Worm (Caenorhabditis elegans) whole organism, L4 larva: ENCODE measurements around the gene sri-2.
"Not testable (repeated sequence)": the region's sequence is repeated elsewhere in the genome, so short reads cannot be mapped to it uniquely, and the experiment has no call there.

Experiments used
- F26F4.8 ChIP-seq: fragments of 200-800 bp; sonication (Bioruptor generic); conservative IDR thresholded peaks from 2 replicates; pipeline ENCODE4 v1.3.6; 2022; ENCODE audit warnings: missing genetic modification characterization, missing compliant biosample characterization
- Y48G9A.11 ChIP-seq: fragments of 200-800 bp; sonication (Bioruptor generic); IDR thresholded peaks from 2 replicates; pipeline ENCODE4 v1.3.6; 2022; ENCODE audit warnings: missing genetic modification reagents, missing genetic modification characterization, missing compliant biosample characterization
- Y5F2A.4 ChIP-seq: fragments of 200-800 bp; sonication (Bioruptor generic); optimal IDR thresholded peaks from 2 replicates; lab custom pipeline; 2018; ENCODE audit warnings: mild to moderate bottlenecking, missing genetic modification characterization, missing compliant biosample characterization
- ZK546.5 ChIP-seq, 2 experiments: sonication (generic microtip); optimal IDR thresholded peaks; 2 replicates each; lab custom pipeline; 2017; ENCODE audit warnings: missing biosample characterization in 2 of 2, missing genetic modification characterization in 2 of 2
- aly-2 ChIP-seq: sonication (generic microtip); optimal IDR thresholded peaks from 2 replicates; lab custom pipeline; 2018; ENCODE audit warnings: missing biosample characterization, missing genetic modification characterization
- ceh-20 ChIP-seq: fragments of 200-800 bp; sonication (Bioruptor generic); IDR thresholded peaks from 2 replicates; pipeline ENCODE4 v1.3.6; 2022; ENCODE audit warnings: missing genetic modification reagents, missing genetic modification characterization, missing compliant biosample characterization
- ceh-32 ChIP-seq: sonication (generic microtip); optimal IDR thresholded peaks from 2 replicates; lab custom pipeline; 2016; ENCODE audit warnings: mild to moderate bottlenecking, missing genetic modification characterization, missing compliant biosample characterization; ENCODE audit not compliant: poor library complexity
- ctbp-1 ChIP-seq: fragments of 200-800 bp; sonication (Bioruptor generic); IDR thresholded peaks from 2 replicates; pipeline ENCODE4 v1.3.6; 2022; ENCODE audit warnings: missing genetic modification reagents, missing genetic modification characterization, missing compliant biosample characterization
- daf-16 ChIP-seq, 3 experiments: sonication (generic microtip); optimal IDR thresholded peaks; 2 replicates each; lab custom pipeline; 2016 to 2017; ENCODE audit warnings: missing genetic modification characterization in 3 of 3, missing genetic modification reagents in 3 of 3, mild to moderate bottlenecking in 2 of 3, missing compliant biosample characterization in 2 of 3, missing biosample characterization in 1 of 3, moderate library complexity in 1 of 3
- daf-19 ChIP-seq: fragments of 200-800 bp; sonication (Bioruptor generic); conservative IDR thresholded peaks from 2 replicates; pipeline ENCODE4 v1.3.6; 2022; ENCODE audit warnings: missing genetic modification characterization, missing compliant biosample characterization
- dmd-6 ChIP-seq: fragments of 200-800 bp; sonication (Bioruptor generic); IDR thresholded peaks from 2 replicates; pipeline ENCODE4 v1.3.6; 2022; ENCODE audit warnings: missing genetic modification reagents, missing genetic modification characterization, missing compliant biosample characterization
- fos-1 ChIP-seq: fragments of 150-350 bp; optimal IDR thresholded peaks from 2 replicates; lab custom pipeline; 2014; ENCODE audit warnings: missing biosample characterization, missing genetic modification characterization
- gei-8 ChIP-seq: fragments of 200-800 bp; sonication (Bioruptor generic); optimal IDR thresholded peaks from 2 replicates; lab custom pipeline; 2018; ENCODE audit warnings: mild to moderate bottlenecking, missing genetic modification characterization, missing compliant biosample characterization
- lin-29 ChIP-seq: fragments of 200-800 bp; sonication (Bioruptor generic); IDR thresholded peaks from 2 replicates; pipeline ENCODE4 v1.3.6; 2022; ENCODE audit warnings: missing genetic modification reagents, missing genetic modification characterization, missing compliant biosample characterization
- lin-38 ChIP-seq: fragments of 200-800 bp; sonication (Bioruptor generic); IDR thresholded peaks from 2 replicates; pipeline ENCODE4 v1.3.6; 2022; ENCODE audit warnings: missing genetic modification reagents, missing genetic modification characterization, missing compliant biosample characterization
- madf-9 ChIP-seq: fragments of 200-800 bp; sonication (Bioruptor generic); conservative IDR thresholded peaks from 2 replicates; pipeline ENCODE4 v1.3.6; 2022; ENCODE audit warnings: missing genetic modification reagents, missing genetic modification characterization, missing compliant biosample characterization
- mxl-3 ChIP-seq: fragments of 200-800 bp; sonication (Bioruptor generic); optimal IDR thresholded peaks from 2 replicates; lab custom pipeline; 2018; ENCODE audit warnings: mild to moderate bottlenecking, missing genetic modification characterization, missing compliant biosample characterization
- nhr-28 ChIP-seq: fragments of 150-350 bp; optimal IDR thresholded peaks from 2 replicates; lab custom pipeline; 2014; ENCODE audit warnings: missing biosample characterization, missing genetic modification characterization
- nhr-41 ChIP-seq: fragments of 200-800 bp; sonication (Bioruptor generic); IDR thresholded peaks from 2 replicates; pipeline ENCODE4 v1.3.6; 2022; ENCODE audit warnings: missing genetic modification reagents, missing genetic modification characterization, missing compliant biosample characterization
- nhr-77 ChIP-seq: fragments of 150-350 bp; optimal IDR thresholded peaks from 2 replicates; lab custom pipeline; 2014; ENCODE audit warnings: missing biosample characterization, missing genetic modification characterization
- pha-4 ChIP-seq, 2 experiments: fragments of 150-350 bp in 1 of 2; fragments of 200-800 bp in 1 of 2; sonication (Bioruptor generic) in 1 of 2; IDR thresholded peaks in 1 of 2; optimal IDR thresholded peaks in 1 of 2; 2 replicates each; pipeline versions ENCODE4 v1.3.6 to Lab custom; 2014 to 2022; ENCODE audit warnings: missing genetic modification characterization in 2 of 2, missing genetic modification reagents in 2 of 2, missing biosample characterization in 1 of 2, missing compliant biosample characterization in 1 of 2
- php-3 ChIP-seq: fragments of 200-800 bp; sonication (Bioruptor generic); IDR thresholded peaks from 2 replicates; pipeline ENCODE4 v1.3.6; 2022; ENCODE audit warnings: missing genetic modification reagents, missing genetic modification characterization, missing compliant biosample characterization
- pqm-1 ChIP-seq: sonication (generic microtip); optimal IDR thresholded peaks from 2 replicates; lab custom pipeline; 2017; ENCODE audit warnings: missing biosample characterization, missing genetic modification characterization
- saeg-2 ChIP-seq: fragments of 200-800 bp; sonication (Bioruptor generic); IDR thresholded peaks from 2 replicates; pipeline ENCODE4 v1.3.6; 2022; ENCODE audit warnings: missing genetic modification reagents, missing genetic modification characterization, missing compliant biosample characterization
- skn-1 ChIP-seq: fragments of 150-350 bp; optimal IDR thresholded peaks from 2 replicates; lab custom pipeline; 2014; ENCODE audit warnings: missing biosample characterization, missing genetic modification characterization
- snpc-4 ChIP-seq: fragments of 150-350 bp; optimal IDR thresholded peaks from 2 replicates; lab custom pipeline; 2014; ENCODE audit warnings: missing biosample characterization, missing genetic modification characterization
- spr-1 ChIP-seq: sonication (generic microtip); optimal IDR thresholded peaks from 2 replicates; lab custom pipeline; 2016; ENCODE audit warnings: mild to moderate bottlenecking, missing genetic modification characterization, missing compliant biosample characterization
- tra-1 ChIP-seq: fragments of 200-800 bp; sonication (Bioruptor generic); IDR thresholded peaks from 2 replicates; pipeline ENCODE4 v1.3.6; 2022; ENCODE audit warnings: missing genetic modification reagents, missing genetic modification characterization, missing compliant biosample characterization
- unc-62 ChIP-seq, 3 experiments: fragments of 150-350 bp in 1 of 3; sonication (generic microtip); optimal IDR thresholded peaks in 2 of 3; peaks in 1 of 3; 1 replicate in 1 of 3; 2 replicates in 2 of 3; lab custom pipeline; 2014 to 2017; ENCODE audit warnings: missing biosample characterization in 3 of 3, missing genetic modification characterization in 3 of 3, missing genetic modification reagents in 3 of 3, missing genotype in 1 of 3
- zfp-2 ChIP-seq: sonication (generic microtip); optimal IDR thresholded peaks from 2 replicates; lab custom pipeline; 2016; ENCODE audit warnings: mild to moderate bottlenecking, missing genetic modification characterization, missing compliant biosample characterization
- zfp-3 ChIP-seq: fragments of 200-800 bp; sonication (Bioruptor generic); conservative IDR thresholded peaks from 2 replicates; pipeline ENCODE4 v1.3.6; 2022; ENCODE audit warnings: missing genetic modification reagents, missing genetic modification characterization, missing compliant biosample characterization
- ztf-11 ChIP-seq: fragments of 150-350 bp; optimal IDR thresholded peaks from 2 replicates; lab custom pipeline; 2014; ENCODE audit warnings: missing biosample characterization, missing genetic modification characterization
- ztf-7 ChIP-seq: fragments of 150-350 bp; optimal IDR thresholded peaks from 2 replicates; lab custom pipeline; 2014; ENCODE audit warnings: missing biosample characterization, missing genetic modification characterization

The sri-2 gene

DNA sequence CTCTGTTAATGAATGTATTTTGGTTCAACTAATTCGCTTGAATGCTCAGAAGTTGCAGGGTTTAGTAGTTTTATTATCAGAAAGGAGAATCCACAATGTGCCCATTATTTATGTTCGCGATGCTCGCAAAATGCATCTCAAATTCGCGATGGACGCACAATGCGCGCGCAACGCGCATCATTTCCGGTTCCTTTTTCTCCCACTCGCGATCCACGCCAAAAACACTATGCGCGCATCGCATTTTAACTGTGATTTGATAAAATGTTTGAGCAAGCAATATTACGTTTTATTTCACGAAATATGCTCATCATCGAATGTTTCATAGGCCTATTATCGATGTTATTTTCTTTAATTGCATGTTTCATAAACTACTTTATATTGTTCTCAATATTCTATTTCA, 35.1 kb downstream of the sri-2 start, which contains the start of gene srbc-77:
Gene srbc-77, plus strand, starts transcription at position 301 of the 400 bp plus-strand sequence.
- TF ChIP-seq dmd-6 (GFP tag; lab: Robert Waterston, UW); pha-4 (GFP tag; IDR thresholded peaks at IDR 0.05; lab: Robert Waterston, UW); pha-4 (tag; optimal IDR thresholded peaks at IDR 0.05; lab: Kevin White, UChicago); ctbp-1 (GFP tag; lab: Robert Waterston, UW): not testable (repeated sequence)

DNA sequence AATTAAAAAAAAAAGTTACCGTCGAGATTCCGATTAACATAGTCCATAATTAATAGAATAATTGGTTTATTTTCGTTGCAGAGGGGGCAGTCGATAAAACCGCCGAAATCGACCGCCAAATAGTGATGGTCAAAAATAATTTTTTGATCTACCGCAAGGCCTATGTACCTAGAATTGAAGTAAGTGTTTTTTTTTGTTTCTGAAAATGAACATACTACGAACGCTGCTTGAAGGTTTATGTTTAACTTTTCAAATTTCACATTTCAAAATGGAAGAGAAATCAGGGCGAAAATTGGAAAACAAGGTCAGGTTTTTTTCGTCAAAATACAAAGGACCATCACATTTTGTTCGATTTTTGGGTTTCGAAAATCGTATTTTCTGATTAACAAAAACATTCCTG, 36.7 kb downstream of the sri-2 start, which contains the start of gene pzf-1:
Gene pzf-1, minus strand, starts transcription at position 101 of the 400 bp plus-strand sequence.
- TF ChIP-seq pha-4 (GFP tag; IDR thresholded peaks at IDR 0.05; lab: Robert Waterston, UW), result no peak
- TF ChIP-seq pha-4 (tag; optimal IDR thresholded peaks at IDR 0.05; lab: Kevin White, UChicago), result no peak
- no peak for TF ChIP-seq zfp-2
- no peak for TF ChIP-seq saeg-2 (GFP tag; lab: Robert Waterston, UW)
- TF ChIP-seq F26F4.8 (GFP tag; lab: Robert Waterston, UW), result no peak
- TF ChIP-seq ceh-20 (GFP tag; lab: Robert Waterston, UW), result no peak
- no peak for TF ChIP-seq skn-1 (tag; lab: Kevin White, UChicago)
- no peak for TF ChIP-seq nhr-77 (tag; lab: Kevin White, UChicago)
- TF ChIP-seq nhr-41 (GFP tag; lab: Robert Waterston, UW), result no peak
- TF ChIP-seq aly-2 (tag; lab: Kevin White, UChicago), result no peak
- TF ChIP-seq, all 104 proteins: peak for 0

DNA sequence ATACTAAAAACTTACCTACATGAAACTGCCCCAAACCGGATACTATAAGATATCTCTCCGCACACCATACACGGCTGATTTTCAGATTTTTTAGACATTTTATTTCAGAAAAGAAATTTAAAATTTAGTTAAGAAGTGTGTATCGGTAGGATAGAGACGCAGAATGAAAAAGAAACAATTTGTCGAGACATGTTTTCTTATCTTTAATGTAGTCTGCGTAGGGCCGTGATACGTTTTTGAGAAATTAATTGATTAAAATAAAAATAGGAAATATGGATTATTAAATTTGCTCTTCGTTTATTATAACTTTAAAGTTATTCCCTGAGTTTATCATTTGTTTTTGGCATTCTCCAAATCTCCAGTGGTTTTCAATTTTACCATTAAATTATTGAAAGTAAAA, 40.7 kb downstream of the sri-2 start, which contains the start of gene nhr-108:
Gene nhr-108, minus strand, starts transcription at position 166 of the 400 bp plus-strand sequence.
- no peak for TF ChIP-seq Y5F2A.4 (GFP tag; lab: Kevin White, UChicago)
- TF ChIP-seq daf-16 (GFP tag; optimal IDR thresholded peaks at IDR 0.05; lab: Kevin White, UChicago), result no peak
- TF ChIP-seq daf-16 (tag; optimal IDR thresholded peaks at IDR 0.05; lab: Kevin White, UChicago), result peak; percentile 39
- TF ChIP-seq nhr-28 (tag; lab: Kevin White, UChicago), result peak; percentile 87
- TF ChIP-seq nhr-77 (tag; lab: Kevin White, UChicago), result peak; percentile 68
- TF ChIP-seq, all 104 proteins: peak for 3

DNA sequence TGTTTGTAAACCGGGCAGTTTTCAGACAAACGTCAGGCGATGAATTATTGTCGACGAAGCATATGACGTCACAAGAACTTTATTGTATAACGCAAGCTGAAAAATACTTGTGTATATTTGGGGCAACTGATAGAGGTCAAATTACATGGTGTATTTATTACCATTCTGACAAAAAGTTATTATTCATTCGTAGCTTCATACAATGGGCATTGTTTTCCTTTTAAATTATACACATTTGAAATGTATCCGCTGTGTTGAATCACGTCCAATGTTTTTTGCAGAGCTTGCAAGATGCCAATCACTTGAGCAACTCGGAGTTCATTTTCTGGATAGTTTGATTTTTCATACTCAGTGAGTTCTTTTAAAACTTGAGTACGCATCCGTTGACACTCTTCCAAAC, 42.0 kb downstream of the sri-2 start, which contains the start of gene F35E8.13:
Gene F35E8.13, plus strand, starts transcription at position 301 of the 400 bp plus-strand sequence.
- no peak for TF ChIP-seq Y48G9A.11 (GFP tag; lab: Robert Waterston, UW)
- no peak for TF ChIP-seq zfp-3 (GFP tag; lab: Robert Waterston, UW)
- no peak for TF ChIP-seq ceh-32 (tag; lab: Kevin White, UChicago)
- no peak for TF ChIP-seq mxl-3 (GFP tag; lab: Kevin White, UChicago)
- no peak for TF ChIP-seq madf-9 (GFP tag; lab: Robert Waterston, UW)
- TF ChIP-seq tra-1 (GFP tag; lab: Robert Waterston, UW), result no peak
- TF ChIP-seq lin-38 (GFP tag; lab: Robert Waterston, UW), result no peak
- TF ChIP-seq skn-1 (tag; lab: Kevin White, UChicago), result no peak
- TF ChIP-seq ztf-11 (tag; lab: Kevin White, UChicago), result no peak
- no peak for TF ChIP-seq spr-1 (tag; lab: Kevin White, UChicago)
- no peak for TF ChIP-seq ztf-7
- no peak for TF ChIP-seq daf-19
- TF ChIP-seq saeg-2 (GFP tag; lab: Robert Waterston, UW), result no peak
- TF ChIP-seq fos-1 (tag; lab: Kevin White, UChicago), result no peak
- no peak for TF ChIP-seq ZK546.5 (tag; optimal IDR thresholded peaks at IDR 0.05; lab: Kevin White, UChicago)
- no peak for TF ChIP-seq nhr-28 (tag; lab: Kevin White, UChicago)
- no peak for TF ChIP-seq snpc-4 (tag; lab: Kevin White, UChicago)
- TF ChIP-seq aly-2 (tag; lab: Kevin White, UChicago), result no peak
- TF ChIP-seq gei-8, result no peak
- TF ChIP-seq php-3, result no peak

DNA sequence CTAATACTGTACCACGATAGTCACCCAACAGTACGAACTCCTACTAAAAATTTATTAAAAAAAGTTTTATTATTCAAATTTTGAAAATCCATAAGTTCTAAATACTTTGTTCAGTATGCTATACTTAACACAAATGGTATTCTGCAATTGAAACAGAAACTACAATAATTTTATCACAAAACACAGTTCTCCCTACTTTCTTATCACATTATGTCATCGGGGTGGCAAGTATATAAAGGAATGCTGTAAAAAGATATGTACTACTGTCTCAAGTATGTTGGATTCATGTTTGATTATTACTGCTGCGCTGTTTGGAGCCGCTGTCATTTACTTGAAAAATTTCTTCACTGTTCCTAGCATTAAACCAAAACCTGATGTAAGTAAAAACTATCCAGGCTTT, 43.9 kb downstream of the sri-2 start, which contains the start of gene cdr-1:
Gene cdr-1, plus strand, starts transcription at position 208 of the 400 bp plus-strand sequence.
- TF ChIP-seq lin-29 (GFP tag; lab: Robert Waterston, UW), result no peak
- TF ChIP-seq nhr-28 (tag; lab: Kevin White, UChicago), result peak; percentile 93
- TF ChIP-seq unc-62 (GFP tag; optimal IDR thresholded peaks at IDR 0.05 in 1 of 2; lab: Kevin White, UChicago), result peak in 1 of 2 experiments; percentile 36
- no peak for TF ChIP-seq unc-62 (tag; optimal IDR thresholded peaks at IDR 0.05; lab: Kevin White, UChicago)
- peak; percentile 39 for TF ChIP-seq pqm-1 (tag; lab: Kevin White, UChicago)
